Fruit fly (Drosophila melanogaster): Measurements from ENCODE around the gene Dop1R2.

Dop1R2 gene

dm6 chr3R:29617197-29617596, 42.6 kb downstream of the Dop1R2 start (continued):
- TF ChIP-seq fd59A (GFP tag; optimal IDR thresholded peaks at IDR 0.05) (peak; percentile 27), CG6163 (GFP tag; IDR thresholded peaks at IDR 0.05) (peak; percentile 76), net (GFP tag; optimal IDR thresholded peaks at IDR 0.05) (peak; percentile 35), esn (GFP tag; optimal IDR thresholded peaks at IDR 0.05) (peak; percentile 48), achi (GFP tag; optimal IDR thresholded peaks at IDR 0.05) (peak; percentile 22), vri (GFP tag; optimal IDR thresholded peaks at IDR 0.05) (no peak), CG4318 (GFP tag; optimal IDR thresholded peaks at IDR 0.05) (no peak), Ets96B (tag; optimal IDR thresholded peaks at IDR 0.05) (peak; percentile 61), Sox14 (GFP tag; optimal IDR thresholded peaks at IDR 0.05) (peak; percentile 33), CG10669 (GFP tag; optimal IDR thresholded peaks at IDR 0.05) (peak; percentile 31), Eip78C (GFP tag) (peak; percentile 86), Sox102F (GFP tag; optimal IDR thresholded peaks at IDR 0.05) (peak; percentile 8), Ets21C (GFP tag; optimal IDR thresholded peaks at IDR 0.05) (no peak), CG3919 (GFP tag; optimal IDR thresholded peaks at IDR 0.05) (peak; percentile 41), Hr38 (GFP tag; optimal IDR thresholded peaks at IDR 0.05) (no peak), CG34406 (GFP tag; optimal IDR thresholded peaks at IDR 0.05) (peak; percentile 28), CG6792 (GFP tag; optimal IDR thresholded peaks at IDR 0.05) (peak; percentile 51), salr (GFP tag; optimal IDR thresholded peaks at IDR 0.05) (no peak), Eip75B (GFP tag; optimal IDR thresholded peaks at IDR 0.05) (peak; percentile 37), fkh (GFP tag; optimal IDR thresholded peaks at IDR 0.05) (no peak)

DNA sequence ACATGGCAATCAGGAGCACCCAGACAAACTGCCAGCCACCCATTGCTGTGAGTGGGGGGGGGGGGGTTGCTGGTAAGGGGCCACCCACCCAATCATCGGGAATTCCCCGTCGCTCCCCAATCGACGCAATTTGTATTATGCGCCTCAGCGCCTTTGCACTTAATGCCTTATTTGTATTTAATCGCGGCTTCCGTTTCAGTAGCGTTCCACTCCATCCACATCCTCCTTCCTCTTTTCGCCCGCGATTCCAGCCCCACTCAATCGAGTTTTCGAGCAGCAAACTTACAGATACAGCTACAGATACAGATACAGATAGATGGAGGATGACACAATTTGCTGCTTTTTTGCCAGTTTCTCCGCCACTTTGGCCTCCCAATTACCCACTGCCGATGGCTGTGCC, 48.8 kb downstream of the Dop1R2 start:
- TF ChIP-seq topi (GFP tag; optimal IDR thresholded peaks at IDR 0.05), result no peak
- TF ChIP-seq fd85E (GFP tag; optimal IDR thresholded peaks at IDR 0.05), result no peak
- TF ChIP-seq Smox (GFP tag; optimal IDR thresholded peaks at IDR 0.05), result no peak
- no peak for TF ChIP-seq fd59A (GFP tag; optimal IDR thresholded peaks at IDR 0.05)

dm6 chr3R:29608177-29608576, 51.6 kb downstream of the Dop1R2 start, which contains the start of gene Diedel2:
Gene Diedel2, plus strand, starts transcription at chr3R:29608477.
- no peak for TF ChIP-seq pdm3 (GFP tag; optimal IDR thresholded peaks at IDR 0.05)

DNA sequence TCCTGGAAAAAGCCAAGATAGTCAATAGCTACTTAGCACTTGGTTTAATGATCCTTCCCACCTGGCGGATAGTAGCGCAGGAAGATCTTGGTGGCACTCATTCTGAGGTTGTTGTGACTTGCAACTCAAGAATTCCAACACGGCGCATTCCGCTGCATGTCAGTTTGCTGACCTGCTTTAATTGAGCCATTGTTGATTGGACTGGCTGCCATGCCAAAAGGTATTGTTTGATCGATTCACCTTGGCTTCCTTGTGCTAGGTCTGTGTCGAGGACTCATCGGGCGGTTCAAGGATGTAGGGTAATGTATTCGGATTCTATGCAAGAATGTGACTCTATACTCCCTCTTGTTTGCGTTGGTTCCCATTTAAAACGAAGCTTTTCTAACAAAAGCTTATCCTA, 59.0 kb downstream of the Dop1R2 start, which contains the start of gene CG7568:
Gene CG7568, minus strand, starts transcription at position 101 of the 400 bp plus-strand sequence.
- TF ChIP-seq ss (GFP tag; optimal IDR thresholded peaks at IDR 0.05), result no peak
- no peak for TF ChIP-seq Lpt (GFP tag; optimal IDR thresholded peaks at IDR 0.05)
- TF ChIP-seq CG15336 (GFP tag; IDR thresholded peaks at IDR 0.05), result no peak
- no peak for TF ChIP-seq Blimp-1 (GFP tag; optimal IDR thresholded peaks at IDR 0.05)
- TF ChIP-seq CG7368 (GFP tag; optimal IDR thresholded peaks at IDR 0.05), result no peak
- TF ChIP-seq CG11762 (GFP tag; optimal IDR thresholded peaks at IDR 0.05; ENCODE audit: insufficient read depth), result no peak
- no peak for TF ChIP-seq topi (GFP tag; optimal IDR thresholded peaks at IDR 0.05)
- no peak for TF ChIP-seq eg (GFP tag; IDR thresholded peaks at IDR 0.05)
- TF ChIP-seq CG1621 (tag; optimal IDR thresholded peaks at IDR 0.05), result no peak
- no peak for TF ChIP-seq lz (GFP tag; optimal IDR thresholded peaks at IDR 0.05)

- peak; percentile 55 for TF ChIP-seq svp (GFP tag)
- no peak for TF ChIP-seq dac (GFP tag; optimal IDR thresholded peaks at IDR 0.05)
- no peak for TF ChIP-seq esn (GFP tag; optimal IDR thresholded peaks at IDR 0.05)
- TF ChIP-seq fd85E (GFP tag; optimal IDR thresholded peaks at IDR 0.05), result no peak
- no peak for TF ChIP-seq Ets96B (tag; optimal IDR thresholded peaks at IDR 0.05)
- no peak for TF ChIP-seq Eip93F (GFP tag; optimal IDR thresholded peaks at IDR 0.05)
- no peak for TF ChIP-seq Blimp-1 (GFP tag; optimal IDR thresholded peaks at IDR 0.05)
- no peak for TF ChIP-seq lz (GFP tag; optimal IDR thresholded peaks at IDR 0.05)
- no peak for TF ChIP-seq CG32006 (GFP tag; optimal IDR thresholded peaks at IDR 0.05)
- no peak for TF ChIP-seq salr (GFP tag; optimal IDR thresholded peaks at IDR 0.05)
- no peak for TF ChIP-seq CG6276 (GFP tag; optimal IDR thresholded peaks at IDR 0.05)
- peak; percentile 50 for TF ChIP-seq Eip78C (GFP tag)
- TF ChIP-seq ss (GFP tag; optimal IDR thresholded peaks at IDR 0.05), result no peak
- TF ChIP-seq CG6808 (GFP tag; optimal IDR thresholded peaks at IDR 0.05), result no peak
- TF ChIP-seq Smox (GFP tag; optimal IDR thresholded peaks at IDR 0.05), result no peak
- TF ChIP-seq CG6854 (GFP tag; optimal IDR thresholded peaks at IDR 0.05), result no peak
- no peak for TF ChIP-seq cyc (GFP tag; optimal IDR thresholded peaks at IDR 0.05)
- no peak for TF ChIP-seq CG9139 (GFP tag; optimal IDR thresholded peaks at IDR 0.05)
- no peak for TF ChIP-seq CG3919 (GFP tag; optimal IDR thresholded peaks at IDR 0.05)
- no peak for TF ChIP-seq Sox102F (GFP tag; optimal IDR thresholded peaks at IDR 0.05)
- TF ChIP-seq OdsH (GFP tag; optimal IDR thresholded peaks at IDR 0.05), result no peak
- TF ChIP-seq CG6163 (GFP tag; IDR thresholded peaks at IDR 0.05), result 0 out of 3 replicates have a peak, but pooled peaks have one; percentile 36
These were observed 67.5 kb downstream of the Dop1R2 start for dm6 chr3R:29592139-29592814.
